Worm (Caenorhabditis elegans) whole organism, L1 larva: ENCODE results near the gene ZK6.6.
A peak's percentile ranks its signal among the peaks of the same experiment; 100 is the strongest.

Experiments
- alr-1 ChIP-seq: fragments of 200-800 bp; sonication (Bioruptor generic); optimal IDR thresholded peaks from 2 replicates; lab custom pipeline; 2018; ENCODE audit warnings: borderline replicate concordance, mild to moderate bottlenecking, missing genetic modification characterization, missing compliant biosample characterization
- aly-2 ChIP-seq: fragments of 150-350 bp; optimal IDR thresholded peaks from 2 replicates; lab custom pipeline; 2014; ENCODE audit warnings: missing biosample characterization, missing genetic modification characterization
- ama-1 ChIP-seq: fragments of 150-350 bp; optimal IDR thresholded peaks from 2 replicates; lab custom pipeline; 2014
- ceh-82 ChIP-seq, 3 experiments: fragments of 150-350 bp in 1 of 3; sonication (generic microtip) in 2 of 3; optimal IDR thresholded peaks; 2 replicates each; lab custom pipeline; 2014 to 2017; ENCODE audit warnings: missing biosample characterization in 3 of 3, missing genetic modification characterization in 3 of 3
- efl-1 ChIP-seq, 4 experiments: fragments of 150-350 bp; optimal IDR thresholded peaks in 3 of 4; peaks in 1 of 4; 1 replicate in 1 of 4; 2 replicates in 3 of 4; lab custom pipeline; 2014; ENCODE audit warnings: missing biosample characterization in 2 of 4, missing genetic modification characterization in 2 of 4, missing genetic modification reagents in 2 of 4
- jun-1 ChIP-seq: fragments of 150-350 bp; optimal IDR thresholded peaks from 2 replicates; lab custom pipeline; 2014; ENCODE audit warnings: missing biosample characterization, missing genetic modification reagents, missing genetic modification characterization
- lin-14 ChIP-seq: fragments of 200-800 bp; sonication (Bioruptor generic); optimal IDR thresholded peaks from 2 replicates; lab custom pipeline; 2018; ENCODE audit warnings: mild to moderate bottlenecking, missing genetic modification characterization, moderate library complexity, missing compliant biosample characterization
- lin-15B ChIP-seq: fragments of 150-350 bp; sonication (generic microtip); optimal IDR thresholded peaks from 3 replicates; lab custom pipeline; 2014; ENCODE audit warnings: missing biosample characterization, missing genetic modification characterization
- nhr-237 ChIP-seq: fragments of 150-350 bp; optimal IDR thresholded peaks from 2 replicates; lab custom pipeline; 2014; ENCODE audit warnings: missing biosample characterization, missing genetic modification characterization
- nhr-28 ChIP-seq: fragments of 150-350 bp; optimal IDR thresholded peaks from 2 replicates; lab custom pipeline; 2014; ENCODE audit warnings: missing biosample characterization, missing genetic modification characterization
- rnt-1 ChIP-seq: sonication (generic microtip); optimal IDR thresholded peaks from 2 replicates; lab custom pipeline; 2016; ENCODE audit warnings: mild to moderate bottlenecking, missing genetic modification characterization, moderate library complexity, missing compliant biosample characterization
- sptf-1 ChIP-seq: fragments of 150-350 bp; optimal IDR thresholded peaks from 2 replicates; lab custom pipeline; 2014; ENCODE audit warnings: missing biosample characterization, missing genetic modification characterization
- swsn-7 ChIP-seq: sonication (generic microtip); optimal IDR thresholded peaks from 2 replicates; lab custom pipeline; 2016; ENCODE audit warnings: missing genetic modification characterization, missing compliant biosample characterization
- ztf-11 ChIP-seq, 2 experiments: sonication (generic microtip); optimal IDR thresholded peaks; 2 replicates each; lab custom pipeline; 2016 to 2017; ENCODE audit warnings: missing genetic modification characterization in 2 of 2, missing biosample characterization in 1 of 2, missing compliant biosample characterization in 1 of 2

- no peak for TF ChIP-seq rnt-1 (tag; lab: Kevin White, UChicago)
- TF ChIP-seq jun-1 (tag; lab: Kevin White, UChicago), result no peak
- no peak for TF ChIP-seq nhr-28 (tag; lab: Kevin White, UChicago)
- TF ChIP-seq lin-14 (GFP tag; lab: Kevin White, UChicago), result no peak
- TF ChIP-seq ceh-82 (tag; optimal IDR thresholded peaks at IDR 0.05; lab: Kevin White, UChicago), result no peak
- TF ChIP-seq aly-2 (tag; lab: Kevin White, UChicago), result no peak
- TF ChIP-seq nhr-237 (tag; lab: Kevin White, UChicago), result no peak
- no peak for TF ChIP-seq lin-15B
- no peak for TF ChIP-seq efl-1 (optimal IDR thresholded peaks at IDR 0.05; lab: Kevin White, UChicago)
- TF ChIP-seq efl-1 (GFP tag; optimal IDR thresholded peaks at IDR 0.05 in 1 of 2; lab: Kevin White, UChicago), result peak in 1 of 2 experiments; percentile 1
- no peak for TF ChIP-seq ama-1 (lab: Kevin White, UChicago)
- TF ChIP-seq alr-1 (tag; lab: Kevin White, UChicago), result no peak
- no peak for TF ChIP-seq swsn-7 (tag; lab: Kevin White, UChicago)
- TF ChIP-seq ztf-11 (tag; optimal IDR thresholded peaks at IDR 0.05; lab: Kevin White, UChicago), result no peak
- no peak for TF ChIP-seq sptf-1
Observed at ce11 chrV:356959-357702, 31.4 kb upstream of the ZK6.6 start.
